Worm (Caenorhabditis elegans): Measurements from ENCODE around the gene asna-1.

asna-1 gene

ce11 chrIII:8893464-8893863, 1.4 kb upstream of the asna-1 start, which contains the start of gene ZK637.4:
TSS of gene ZK637.4 (plus strand) at chrIII:8893764.
- no peak for TF ChIP-seq spr-3 (GFP tag; optimal IDR thresholded peaks at IDR 0.05)
- no peak for TF ChIP-seq hlh-30 (tag; optimal IDR thresholded peaks at IDR 0.05; ENCODE audit: insufficient read depth)
- no peak for TF ChIP-seq fos-1 (tag; optimal IDR thresholded peaks at IDR 0.05)
- no peak for TF ChIP-seq ZK337.2 (GFP tag; IDR thresholded peaks at IDR 0.05)
- no peak for TF ChIP-seq ZK546.5 (tag; optimal IDR thresholded peaks at IDR 0.05)
- no peak for TF ChIP-seq mdl-1 (tag; optimal IDR thresholded peaks at IDR 0.05)
- TF ChIP-seq hmg-1.1 (GFP tag; IDR thresholded peaks at IDR 0.05), result no peak
- no peak for TF ChIP-seq ceh-20 (GFP tag; IDR thresholded peaks at IDR 0.05)
- no peak for TF ChIP-seq daf-16 (GFP tag; optimal IDR thresholded peaks at IDR 0.05)
- TF ChIP-seq daf-16 (tag; optimal IDR thresholded peaks at IDR 0.05), result no peak

- 0 out of 2 replicates have a peak, but pooled peaks have one; percentile 15 for TF ChIP-seq dmd-8 (GFP tag; IDR thresholded peaks at IDR 0.05)
- peak; percentile 29; the same call in 1 of the 2 replicates for TF ChIP-seq lin-38 (GFP tag; IDR thresholded peaks at IDR 0.05)
These were observed 3.4 kb downstream of the asna-1 start for ce11 chrIII:8898267-8898666.

- no peak for TF ChIP-seq zag-1 (tag; optimal IDR thresholded peaks at IDR 0.05)
- peak in 1 of 2 experiments; percentile 91 for TF ChIP-seq unc-62 (GFP tag; optimal IDR thresholded peaks at IDR 0.05 in 1 of 2)
- TF ChIP-seq unc-62 (tag; optimal IDR thresholded peaks at IDR 0.05), result no peak
- no peak for TF ChIP-seq lin-1 (GFP tag; IDR thresholded peaks at IDR 0.05)
- no peak for TF ChIP-seq tag-97 (GFP tag; IDR thresholded peaks at IDR 0.05)
- no peak for TF ChIP-seq Y75B8A.6 (GFP tag; IDR thresholded peaks at IDR 0.05)
- peak; percentile 76 for TF ChIP-seq Y48G9A.11 (GFP tag; IDR thresholded peaks at IDR 0.05)
- no peak for TF ChIP-seq nhr-237 (tag; optimal IDR thresholded peaks at IDR 0.05)
- 0 out of 2 replicates have a peak, but pooled peaks have one; percentile 26 for TF ChIP-seq lin-38 (GFP tag; IDR thresholded peaks at IDR 0.05)
- peak in 1 of 2 experiments; percentile 82 for TF ChIP-seq lsy-2 (tag; optimal IDR thresholded peaks at IDR 0.05)
- TF ChIP-seq hif-1 (tag; optimal IDR thresholded peaks at IDR 0.05), result peak in 1 of 2 experiments; percentile 8
- no peak for TF ChIP-seq vab-7 (GFP tag; IDR thresholded peaks at IDR 0.05)
- TF ChIP-seq daf-8 (GFP tag; IDR thresholded peaks at IDR 0.05), result no peak
- no peak for TF ChIP-seq D1046.2 (GFP tag; IDR thresholded peaks at IDR 0.05)
- peak; percentile 6 for TF ChIP-seq dve-1 (tag; optimal IDR thresholded peaks at IDR 0.05; ENCODE audit: insufficient read depth)
- TF ChIP-seq zfp-3 (GFP tag; conservative IDR thresholded peaks at IDR 0.05), result no peak
- no peak for TF ChIP-seq attf-4 (tag; optimal IDR thresholded peaks at IDR 0.05)
- TF ChIP-seq ama-1 (optimal IDR thresholded peaks at IDR 0.05), result peak; percentile 19
- TF ChIP-seq madf-5 (GFP tag; IDR thresholded peaks at IDR 0.05), result no peak
- no peak for TF ChIP-seq snpc-4 (tag; optimal IDR thresholded peaks at IDR 0.05)
- TF ChIP-seq lin-29 (GFP tag; IDR thresholded peaks at IDR 0.05), result no peak
- no peak for TF ChIP-seq madf-9 (GFP tag; conservative IDR thresholded peaks at IDR 0.05)
- TF ChIP-seq ctbp-1 (GFP tag; IDR thresholded peaks at IDR 0.05), result no peak
- TF ChIP-seq mxl-3 (GFP tag; optimal IDR thresholded peaks at IDR 0.05), result no peak
- no peak for TF ChIP-seq ces-1 (GFP tag; optimal IDR thresholded peaks at IDR 0.05)
- TF ChIP-seq zip-11 (GFP tag; IDR thresholded peaks at IDR 0.05), result no peak
- TF ChIP-seq nhr-42 (GFP tag; IDR thresholded peaks at IDR 0.05), result no peak
- TF ChIP-seq Y5F2A.4 (GFP tag; optimal IDR thresholded peaks at IDR 0.05), result no peak
- no peak for TF ChIP-seq ztf-11 (tag; optimal IDR thresholded peaks at IDR 0.05)
- TF ChIP-seq ceh-62 (tag; optimal IDR thresholded peaks at IDR 0.05), result no peak
- no peak for TF ChIP-seq hlh-11 (tag; optimal IDR thresholded peaks at IDR 0.05)
- no peak for TF ChIP-seq duxl-1 (tag; optimal IDR thresholded peaks at IDR 0.05; ENCODE audit: poor library complexity)
- TF ChIP-seq ceh-32 (tag; optimal IDR thresholded peaks at IDR 0.05; ENCODE audit: poor library complexity), result no peak
- TF ChIP-seq daf-19 (GFP tag; conservative IDR thresholded peaks at IDR 0.05), result no peak
- no peak for TF ChIP-seq snpc-1.2 (GFP tag; IDR thresholded peaks at IDR 0.05)
- TF ChIP-seq spr-3 (GFP tag; optimal IDR thresholded peaks at IDR 0.05), result no peak
- peak; percentile 17 for TF ChIP-seq F37D6.2 (tag; optimal IDR thresholded peaks at IDR 0.05)
- TF ChIP-seq egl-27 (tag; optimal IDR thresholded peaks at IDR 0.05), result no peak
- peak; percentile 86 for TF ChIP-seq T20F7.1 (GFP tag; optimal IDR thresholded peaks at IDR 0.05)
These were observed 4.9 kb downstream of the asna-1 start for ce11 chrIII:8899767-8900166.

Data from whole organism, L4 larva.